Fruit fly (Drosophila melanogaster): ENCODE data around the gene knrl.

- TF ChIP-seq Hr78 (GFP tag; optimal IDR thresholded peaks at IDR 0.05) = no peak
- no peak for TF ChIP-seq lola (GFP tag; optimal IDR thresholded peaks at IDR 0.05)
- no peak for TF ChIP-seq usp (GFP tag; optimal IDR thresholded peaks at IDR 0.05)
- TF ChIP-seq CG9705 (GFP tag; optimal IDR thresholded peaks at IDR 0.05) = no peak
- TF ChIP-seq psq (GFP tag; optimal IDR thresholded peaks at IDR 0.05) = no peak
- no peak for TF ChIP-seq fru (GFP tag; optimal IDR thresholded peaks at IDR 0.05)
- no peak for TF ChIP-seq CG32264 (GFP tag; optimal IDR thresholded peaks at IDR 0.05)
- no peak for TF ChIP-seq Dif (GFP tag; optimal IDR thresholded peaks at IDR 0.05; ENCODE audit: partially characterized antibody)
- no peak for TF ChIP-seq Rel (GFP tag; optimal IDR thresholded peaks at IDR 0.05)
- TF ChIP-seq Rel (tag; optimal IDR thresholded peaks at IDR 0.05) = no peak
- no peak for TF ChIP-seq dsf (GFP tag; optimal IDR thresholded peaks at IDR 0.05; ENCODE audit: borderline replicate concordance)
Measured at dm6 chr3L:20667408-20667807, 46.9 kb upstream of the knrl start.

Measured in whole organism, wandering third instar larva.